Worm (Caenorhabditis elegans) whole organism, L1 larva: ENCODE data around the gene bud-13.

ENCODE experiments used
- C04F5.9 ChIP-seq: sonication (generic microtip); optimal IDR thresholded peaks from 2 replicates; lab custom pipeline; 2016; ENCODE audit warnings: missing genetic modification characterization, missing compliant biosample characterization
- Y116A8C.19 ChIP-seq: sonication (generic microtip); optimal IDR thresholded peaks from 2 replicates; lab custom pipeline; 2016; ENCODE audit warnings: missing compliant biosample characterization, missing genetic modification characterization, borderline replicate concordance
- aha-1 ChIP-seq: fragments of 150-350 bp; optimal IDR thresholded peaks from 2 replicates; lab custom pipeline; 2014; ENCODE audit warnings: missing biosample characterization, missing genetic modification characterization
- blmp-1 ChIP-seq: fragments of 150-350 bp; optimal IDR thresholded peaks from 2 replicates; lab custom pipeline; 2014; ENCODE audit warnings: missing biosample characterization, missing genetic modification characterization
- ceh-63 ChIP-seq: fragments of 200-800 bp; sonication (Bioruptor generic); optimal IDR thresholded peaks from 2 replicates; lab custom pipeline; 2018; ENCODE audit warnings: mild to moderate bottlenecking, missing genetic modification characterization, missing compliant biosample characterization
- ceh-82 ChIP-seq, 3 experiments: fragments of 150-350 bp in 1 of 3; sonication (generic microtip) in 2 of 3; optimal IDR thresholded peaks; 2 replicates each; lab custom pipeline; 2014 to 2017; ENCODE audit warnings: missing biosample characterization in 3 of 3, missing genetic modification characterization in 3 of 3
- ceh-88 ChIP-seq: fragments of 200-800 bp; sonication (Bioruptor generic); IDR thresholded peaks from 2 replicates; pipeline ENCODE4 v1.3.6; 2022; ENCODE audit warnings: missing genetic modification characterization, missing compliant biosample characterization
- ceh-90 ChIP-seq: sonication (generic microtip); optimal IDR thresholded peaks from 2 replicates; lab custom pipeline; 2016; ENCODE audit warnings: missing genetic modification characterization, missing compliant biosample characterization
- ces-1 ChIP-seq: fragments of 150-350 bp; optimal IDR thresholded peaks from 2 replicates; lab custom pipeline; 2014; ENCODE audit warnings: missing biosample characterization, missing genetic modification reagents, missing genetic modification characterization
- dpl-1 ChIP-seq, 3 experiments: fragments of 150-350 bp in 2 of 3; sonication (generic microtip) in 1 of 3; optimal IDR thresholded peaks; 2 replicates each; lab custom pipeline; 2014 to 2017; ENCODE audit warnings: missing biosample characterization in 3 of 3, missing genetic modification characterization in 3 of 3, missing genetic modification reagents in 3 of 3
- dsc-1 ChIP-seq: sonication (generic microtip); optimal IDR thresholded peaks from 2 replicates; lab custom pipeline; 2016; ENCODE audit warnings: mild to moderate bottlenecking, missing genetic modification characterization, missing compliant biosample characterization
- efl-1 ChIP-seq, 4 experiments: fragments of 150-350 bp; optimal IDR thresholded peaks in 3 of 4; peaks in 1 of 4; 1 replicate in 1 of 4; 2 replicates in 3 of 4; lab custom pipeline; 2014; ENCODE audit warnings: missing biosample characterization in 2 of 4, missing genetic modification characterization in 2 of 4, missing genetic modification reagents in 2 of 4
- fkh-10 ChIP-seq: sonication (generic microtip); optimal IDR thresholded peaks from 2 replicates; lab custom pipeline; 2017; ENCODE audit warnings: missing biosample characterization, missing genetic modification reagents, missing genetic modification characterization
- fkh-8 ChIP-seq: sonication (generic microtip); optimal IDR thresholded peaks from 2 replicates; lab custom pipeline; 2016; ENCODE audit warnings: mild to moderate bottlenecking, missing genetic modification characterization, missing compliant biosample characterization
- fos-1 ChIP-seq: fragments of 150-350 bp; optimal IDR thresholded peaks from 2 replicates; lab custom pipeline; 2014; ENCODE audit warnings: missing biosample characterization, missing genetic modification characterization
- grh-1 ChIP-seq: fragments of 200-800 bp; sonication (Bioruptor generic); IDR thresholded peaks from 2 replicates; pipeline ENCODE4 v1.3.6; 2022; ENCODE audit warnings: missing genetic modification reagents, missing genetic modification characterization, missing compliant biosample characterization
- hlh-17 ChIP-seq: fragments of 200-800 bp; sonication (Bioruptor generic); optimal IDR thresholded peaks from 2 replicates; lab custom pipeline; 2018; ENCODE audit warnings: missing genetic modification characterization, mild to moderate bottlenecking, missing compliant biosample characterization, moderate library complexity, borderline replicate concordance
- hpl-2 ChIP-seq: fragments of 150-350 bp; optimal IDR thresholded peaks from 2 replicates; lab custom pipeline; 2014; ENCODE audit warnings: missing biosample characterization, missing genetic modification reagents, missing genetic modification characterization
- isw-1 ChIP-seq: fragments of 200-800 bp; sonication (Bioruptor generic); IDR thresholded peaks from 2 replicates; pipeline ENCODE4 v1.3.6; 2022; ENCODE audit warnings: missing genetic modification characterization, missing compliant biosample characterization
- lin-13 ChIP-seq: fragments of 150-350 bp; optimal IDR thresholded peaks from 2 replicates; lab custom pipeline; 2014; ENCODE audit warnings: missing biosample characterization, missing genetic modification reagents, missing genetic modification characterization
- lin-14 ChIP-seq: fragments of 200-800 bp; sonication (Bioruptor generic); optimal IDR thresholded peaks from 2 replicates; lab custom pipeline; 2018; ENCODE audit warnings: mild to moderate bottlenecking, missing genetic modification characterization, moderate library complexity, missing compliant biosample characterization
- lin-15B ChIP-seq: fragments of 150-350 bp; sonication (generic microtip); optimal IDR thresholded peaks from 3 replicates; lab custom pipeline; 2014; ENCODE audit warnings: missing biosample characterization, missing genetic modification characterization
- lin-35 ChIP-seq, 2 experiments: fragments of 150-350 bp; optimal IDR thresholded peaks; 2 replicates each; lab custom pipeline; 2014; ENCODE audit warnings: missing biosample characterization in 2 of 2, missing genetic modification characterization in 2 of 2, missing genetic modification reagents in 2 of 2
- lin-39 ChIP-seq: fragments of 150-350 bp; optimal IDR thresholded peaks from 2 replicates; lab custom pipeline; 2014; ENCODE audit warnings: missing biosample characterization, missing genetic modification reagents, missing genetic modification characterization
- lsy-2 ChIP-seq, 2 experiments: fragments of 150-350 bp; optimal IDR thresholded peaks; 2 replicates each; lab custom pipeline; 2014; ENCODE audit warnings: missing biosample characterization in 2 of 2, missing genetic modification characterization in 2 of 2
- mef-2 ChIP-seq: fragments of 150-350 bp; optimal IDR thresholded peaks from 2 replicates; lab custom pipeline; 2014; ENCODE audit warnings: missing biosample characterization, missing genetic modification characterization
- nhr-11 ChIP-seq: fragments of 150-350 bp; optimal IDR thresholded peaks from 2 replicates; lab custom pipeline; 2014; ENCODE audit warnings: missing biosample characterization, missing genetic modification characterization
- nhr-237 ChIP-seq: fragments of 150-350 bp; optimal IDR thresholded peaks from 2 replicates; lab custom pipeline; 2014; ENCODE audit warnings: missing biosample characterization, missing genetic modification characterization
- nhr-28 ChIP-seq: fragments of 150-350 bp; optimal IDR thresholded peaks from 2 replicates; lab custom pipeline; 2014; ENCODE audit warnings: missing biosample characterization, missing genetic modification characterization
- nhr-47 ChIP-seq: sonication (generic microtip); optimal IDR thresholded peaks from 2 replicates; lab custom pipeline; 2016; ENCODE audit warnings: mild to moderate bottlenecking, missing genetic modification characterization, moderate library complexity, missing compliant biosample characterization
- nhr-85 ChIP-seq: sonication (generic microtip); peaks from one replicate; lab custom pipeline; 2016; ENCODE audit warnings: missing genetic modification characterization, inconsistent platforms, missing compliant biosample characterization
- nhr-90 ChIP-seq: sonication (generic microtip); optimal IDR thresholded peaks from 2 replicates; lab custom pipeline; 2016; ENCODE audit warnings: mild to moderate bottlenecking, missing genetic modification characterization, missing compliant biosample characterization; ENCODE audit not compliant: poor library complexity
- pag-3 ChIP-seq: sonication (generic microtip); optimal IDR thresholded peaks from 2 replicates; lab custom pipeline; 2017; ENCODE audit warnings: missing genetic modification characterization, mild to moderate bottlenecking, missing compliant biosample characterization, antibody characterized with exemption, borderline replicate concordance; ENCODE audit not compliant: insufficient read depth
- pax-3 ChIP-seq: fragments of 200-800 bp; sonication (Bioruptor generic); optimal IDR thresholded peaks from 2 replicates; lab custom pipeline; 2018; ENCODE audit warnings: mild to moderate bottlenecking, missing genetic modification characterization, moderate library complexity, missing compliant biosample characterization
- pqm-1 ChIP-seq: sonication (generic microtip); optimal IDR thresholded peaks from 3 replicates; lab custom pipeline; 2017; ENCODE audit warnings: missing biosample characterization, missing genetic modification characterization
- skn-1 ChIP-seq: fragments of 150-350 bp; optimal IDR thresholded peaks from 2 replicates; lab custom pipeline; 2014; ENCODE audit warnings: missing biosample characterization, missing genetic modification characterization
- snu-23 ChIP-seq: sonication (generic microtip); optimal IDR thresholded peaks from 2 replicates; lab custom pipeline; 2016; ENCODE audit warnings: missing genetic modification characterization, missing compliant biosample characterization
- sup-37 ChIP-seq: fragments of 200-800 bp; sonication (Bioruptor generic); optimal IDR thresholded peaks from 2 replicates; lab custom pipeline; 2018; ENCODE audit warnings: mild to moderate bottlenecking, missing genetic modification characterization, missing compliant biosample characterization
- swsn-7 ChIP-seq: sonication (generic microtip); optimal IDR thresholded peaks from 2 replicates; lab custom pipeline; 2016; ENCODE audit warnings: missing genetic modification characterization, missing compliant biosample characterization
- tlp-1 ChIP-seq: fragments of 150-350 bp; optimal IDR thresholded peaks from 2 replicates; lab custom pipeline; 2014; ENCODE audit warnings: missing biosample characterization, missing genetic modification characterization
- unc-130 ChIP-seq: fragments of 150-350 bp; optimal IDR thresholded peaks from 2 replicates; lab custom pipeline; 2017; ENCODE audit warnings: missing biosample characterization, missing genetic modification characterization, inconsistent platforms
- unc-62 ChIP-seq: fragments of 150-350 bp; optimal IDR thresholded peaks from 2 replicates; lab custom pipeline; 2014; ENCODE audit warnings: missing biosample characterization, missing genetic modification reagents, missing genetic modification characterization
- zag-1 ChIP-seq: fragments of 150-350 bp; optimal IDR thresholded peaks from 2 replicates; lab custom pipeline; 2014; ENCODE audit warnings: missing biosample characterization, missing genetic modification characterization
- zip-4 ChIP-seq: fragments of 200-800 bp; sonication (Bioruptor generic); optimal IDR thresholded peaks from 2 replicates; lab custom pipeline; 2018; ENCODE audit warnings: mild to moderate bottlenecking, missing genetic modification characterization, moderate library complexity, missing compliant biosample characterization

bud-13 gene

DNA sequence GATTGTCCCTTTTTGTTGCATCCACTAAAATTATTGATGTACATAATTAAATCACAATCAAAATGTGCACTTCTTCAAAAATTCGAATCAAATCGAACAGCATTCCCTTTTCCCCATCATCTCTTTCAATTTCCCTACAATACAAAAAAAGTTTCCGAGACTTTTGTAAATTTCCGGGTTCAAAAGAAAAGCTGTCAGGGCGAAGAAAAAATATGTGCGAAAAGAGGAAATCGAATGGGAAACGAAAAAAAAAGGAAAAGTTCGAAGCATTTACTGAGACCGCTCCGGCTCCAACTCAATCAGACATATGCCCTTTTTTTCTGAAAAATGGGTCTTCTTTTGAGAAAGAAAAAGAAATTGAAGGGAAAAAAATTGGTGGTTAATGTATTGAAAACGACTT is 18.4 kb downstream of the bud-13 start:
- TF ChIP-seq ceh-88 (GFP tag; lab: Robert Waterston, UW) (no peak), lin-35 (GFP tag; optimal IDR thresholded peaks at IDR 0.05; lab: Kevin White, UChicago) (no peak), lin-14 (GFP tag; lab: Kevin White, UChicago) (peak; percentile 38), skn-1 (no peak), fkh-10 (GFP tag; lab: Kevin White, UChicago) (peak; percentile 51), fkh-8 (tag; lab: Kevin White, UChicago) (no peak), lin-15B (tag; lab: Kevin White, UChicago) (no peak), lin-13 (no peak), nhr-237 (no peak)

ce11 chrIII:8946285-8946684 is 21.2 kb downstream of the bud-13 start:
- no peak for TF ChIP-seq swsn-7 (tag; lab: Kevin White, UChicago)
- TF ChIP-seq lin-14 (GFP tag; lab: Kevin White, UChicago), result peak; percentile 62
- no peak for TF ChIP-seq fos-1 (tag; lab: Kevin White, UChicago)
- peak; percentile 49 for TF ChIP-seq fkh-10 (GFP tag; lab: Kevin White, UChicago)
- TF ChIP-seq unc-130 (tag; lab: Kevin White, UChicago), result no peak
- no peak for TF ChIP-seq mef-2
- no peak for TF ChIP-seq dsc-1 (tag; lab: Kevin White, UChicago)
- no peak for TF ChIP-seq lin-39 (tag; lab: Kevin White, UChicago)
- no peak for TF ChIP-seq pag-3 (tag; lab: Kevin White, UChicago)
- TF ChIP-seq unc-62 (GFP tag; lab: Kevin White, UChicago), result no peak
- TF ChIP-seq, all 84 proteins: peak for 2

DNA sequence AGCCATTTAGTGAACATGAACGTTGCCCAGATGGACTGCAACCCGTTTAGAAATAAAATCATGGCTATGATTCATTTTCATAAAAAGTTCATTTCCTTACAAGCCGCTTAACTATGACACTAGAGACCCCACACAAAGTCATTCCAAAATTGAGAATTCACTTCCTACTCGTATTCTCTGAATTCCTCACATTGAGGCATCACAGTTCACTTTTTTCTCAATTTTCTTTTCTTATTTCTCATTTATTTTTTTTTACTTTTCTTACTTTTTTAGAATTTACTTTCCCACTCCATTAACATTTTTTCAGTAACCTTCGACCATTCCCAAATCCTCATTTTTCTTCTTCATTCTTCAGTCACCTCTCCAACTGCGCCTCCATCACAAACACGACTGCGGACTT is 23.2 kb downstream of the bud-13 start, which contains the start of gene dhrr-1:
TSS of gene dhrr-1 (plus strand) at position 301 of the 400 bp plus-strand sequence.
- no peak for TF ChIP-seq hpl-2 (GFP tag; lab: Kevin White, UChicago)
- no peak for TF ChIP-seq efl-1 (optimal IDR thresholded peaks at IDR 0.05; lab: Kevin White, UChicago)
- TF ChIP-seq efl-1 (GFP tag; optimal IDR thresholded peaks at IDR 0.05 in 1 of 2; lab: Kevin White, UChicago), result peak in 1 of 2 experiments; percentile 84

DNA sequence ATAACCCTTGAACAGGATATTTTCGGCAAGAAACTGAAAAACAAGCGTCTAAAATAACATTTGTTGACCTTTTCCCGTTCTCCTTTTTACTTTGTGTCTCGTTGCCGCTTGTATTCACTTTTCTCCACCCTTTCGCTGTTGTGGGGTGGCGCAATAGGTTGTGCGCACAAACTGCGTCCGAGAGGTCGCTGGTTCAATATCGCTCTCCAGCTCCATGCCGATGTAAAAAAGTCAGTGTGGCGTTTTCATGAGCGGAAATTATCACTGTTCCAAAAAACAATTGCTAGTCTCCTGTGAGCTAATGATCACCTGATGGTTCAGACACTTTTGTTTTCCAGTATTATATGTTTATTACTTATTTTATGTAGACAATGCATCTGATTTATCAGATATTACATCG is 30.0 kb downstream of the bud-13 start:
- TF ChIP-seq pqm-1 (tag; lab: Kevin White, UChicago) (no peak), ces-1 (no peak), C04F5.9 (tag; lab: Kevin White, UChicago) (peak; percentile 46), aha-1 (tag; lab: Kevin White, UChicago) (no peak), blmp-1 (peak; percentile 12), dpl-1 (GFP tag; optimal IDR thresholded peaks at IDR 0.05; lab: Kevin White, UChicago) (peak; percentile 38 to 68 (median 60)), ceh-90 (tag; lab: Kevin White, UChicago) (no peak), isw-1 (GFP tag; lab: Robert Waterston, UW) (peak; percentile 35), tlp-1 (tag; lab: Kevin White, UChicago) (no peak), snu-23 (peak; percentile 86), nhr-47 (tag; lab: Kevin White, UChicago) (peak; percentile 83), ceh-82 (tag; optimal IDR thresholded peaks at IDR 0.05; lab: Kevin White, UChicago) (peak; percentile 27 to 74 (median 58)), dsc-1 (tag; lab: Kevin White, UChicago) (peak; percentile 65), mef-2 (no peak), lsy-2 (tag; optimal IDR thresholded peaks at IDR 0.05; lab: Kevin White, UChicago) (peak; percentile 72 to 85), nhr-85 (tag; lab: Kevin White, UChicago) (peak; percentile 7), zag-1 (tag; lab: Kevin White, UChicago) (peak; percentile 7), lin-39 (tag; lab: Kevin White, UChicago) (no peak), hlh-17 (GFP tag; lab: Kevin White, UChicago) (no peak), grh-1 (GFP tag; lab: Robert Waterston, UW) (no peak), Y116A8C.19 (tag; lab: Kevin White, UChicago) (no peak), zip-4 (no peak), swsn-7 (tag; lab: Kevin White, UChicago) (peak; percentile 76), efl-1 (optimal IDR thresholded peaks at IDR 0.05; lab: Kevin White, UChicago) (peak; percentile 55 to 71), efl-1 (GFP tag; optimal IDR thresholded peaks at IDR 0.05 in 1 of 2; lab: Kevin White, UChicago) (peak; percentile 47 to 97), pag-3 (tag; lab: Kevin White, UChicago) (peak; percentile 68), nhr-28 (tag; lab: Kevin White, UChicago) (no peak), nhr-237 (peak; percentile 18), nhr-11 (tag; lab: Kevin White, UChicago) (no peak), nhr-90 (tag; lab: Kevin White, UChicago) (peak; percentile 65), ceh-63 (no peak), sup-37 (GFP tag; lab: Kevin White, UChicago) (no peak), hpl-2 (GFP tag; lab: Kevin White, UChicago) (no peak), pax-3 (peak; percentile 33)
